Worm (Caenorhabditis elegans): ENCODE measurements around the gene col-87.

ce11 chrII:14049097-14049496, 45.4 kb downstream of the col-87 start:
- TF ChIP-seq sdz-38 (tag; optimal IDR thresholded peaks at IDR 0.05) (no peak), F23B12.7 (tag; optimal IDR thresholded peaks at IDR 0.05; ENCODE audit: insufficient read depth) (no peak), atf-7 (tag; optimal IDR thresholded peaks at IDR 0.05) (no peak)
